Fruit fly (Drosophila melanogaster) whole organism: ENCODE results near the gene Cpsf5.

ENCODE experiments used
- pan ChIP-seq: fragments of >200 bp; optimal IDR thresholded peaks from 2 replicates; lab custom pipeline; 2017
- psq ChIP-seq: fragments of >200 bp; optimal IDR thresholded peaks from 2 replicates; lab custom pipeline; 2017

DNA sequence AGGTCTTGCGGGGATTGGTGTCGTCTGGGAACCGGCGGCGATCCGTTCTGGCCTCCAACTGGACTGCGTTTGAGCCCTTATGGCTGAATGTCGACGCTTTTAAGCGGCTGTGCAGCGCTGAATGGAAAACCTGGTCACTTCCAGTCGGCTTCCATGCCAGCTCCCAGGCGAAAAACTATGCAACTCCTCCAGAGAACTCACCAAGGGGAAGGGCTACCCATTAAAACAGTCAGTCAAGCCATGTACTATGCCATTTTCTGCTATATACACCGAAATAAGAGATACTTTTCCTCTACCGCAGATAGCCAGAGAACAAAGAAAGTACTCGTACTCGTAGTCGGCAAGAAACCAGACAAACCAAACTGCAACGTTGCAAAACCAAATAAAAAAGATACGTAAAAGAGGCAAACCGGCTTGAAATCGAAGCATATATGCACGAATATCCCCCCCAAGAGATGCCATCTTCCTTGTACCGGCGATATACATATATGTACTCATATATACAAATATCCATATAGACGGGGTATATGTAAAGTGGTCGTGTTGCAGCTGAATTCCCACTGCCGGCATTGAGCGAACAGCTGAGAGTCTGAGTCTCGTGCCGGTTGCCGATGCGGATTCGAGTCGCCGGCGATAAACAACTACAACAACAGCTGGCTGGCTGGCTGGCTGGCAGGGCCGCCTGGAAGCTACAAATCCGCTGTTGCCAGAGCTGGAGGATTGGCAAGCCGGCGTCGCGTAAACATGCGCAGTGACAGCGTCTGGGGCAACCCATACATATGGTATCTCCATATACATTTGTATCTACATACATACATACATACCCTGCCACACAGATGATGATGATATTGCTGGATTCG, 31.1 kb upstream of the Cpsf5 start, which contains the start of gene Hsp67Ba:
- no peak for TF ChIP-seq pan (lab: Kevin White, UChicago)
- TF ChIP-seq psq (lab: Kevin White, UChicago) = no peak
